Worm (Caenorhabditis elegans): ENCODE measurements around the gene set-16.

- TF ChIP-seq ama-1 (optimal IDR thresholded peaks at IDR 0.05) (no peak), ets-7 (tag; optimal IDR thresholded peaks at IDR 0.05) (no peak), hnd-1 (tag; optimal IDR thresholded peaks at IDR 0.05) (no peak), B0310.2 (tag; optimal IDR thresholded peaks at IDR 0.05) (no peak), scrt-1 (GFP tag; IDR thresholded peaks at IDR 0.05) (no peak), hmg-4 (GFP tag; optimal IDR thresholded peaks at IDR 0.05) (no peak)
Measured at ce11 chrIII:13642227-13642626, 1.5 kb upstream of the set-16 start, which contains the start of gene T12D8.10.

Measured in whole organism, early embryonic.